Worm (Caenorhabditis elegans) whole organism, young adult: Measurements from ENCODE around the gene C40H5.2.

Experiments
- B0019.2 ChIP-seq: fragments of 200-800 bp; sonication (Bioruptor generic); conservative IDR thresholded peaks from 2 replicates; pipeline ENCODE4 v1.3.6; 2022; ENCODE audit warnings: missing genetic modification reagents, missing genetic modification characterization, missing compliant biosample characterization
- B0261.1 ChIP-seq: sonication (generic microtip); optimal IDR thresholded peaks from 2 replicates; lab custom pipeline; 2016; ENCODE audit warnings: mild to moderate bottlenecking, missing genetic modification characterization, moderate library complexity, missing compliant biosample characterization
- C06A6.2 ChIP-seq: fragments of 200-800 bp; sonication (Bioruptor generic); conservative IDR thresholded peaks from 2 replicates; pipeline ENCODE4 v1.3.6; 2022; ENCODE audit warnings: missing genetic modification characterization, missing compliant biosample characterization
- die-1 ChIP-seq: sonication (generic microtip); optimal IDR thresholded peaks from 2 replicates; lab custom pipeline; 2016; ENCODE audit warnings: missing genotype, mild to moderate bottlenecking, missing genetic modification characterization, missing compliant biosample characterization
- nfya-2 ChIP-seq: fragments of 200-800 bp; sonication (Bioruptor generic); IDR thresholded peaks from 2 replicates; pipeline ENCODE4 v1.3.6; 2022; ENCODE audit warnings: missing genetic modification reagents, missing genetic modification characterization, missing compliant biosample characterization
- nhr-27 ChIP-seq: fragments of 200-800 bp; sonication (Bioruptor generic); optimal IDR thresholded peaks from 2 replicates; lab custom pipeline; 2018; ENCODE audit warnings: mild to moderate bottlenecking, missing genetic modification characterization, moderate library complexity, missing compliant biosample characterization
- pha-4 ChIP-seq: fragments of 150-350 bp; sonication (generic microtip); optimal IDR thresholded peaks from 2 replicates; lab custom pipeline; 2014; ENCODE audit warnings: missing biosample characterization, missing genetic modification reagents, missing genetic modification characterization
- rec-8 ChIP-seq, 2 experiments: sonication (generic microtip); optimal IDR thresholded peaks; 2 replicates each; lab custom pipeline; 2016; ENCODE audit warnings: mild to moderate bottlenecking in 2 of 2, missing genetic modification characterization in 2 of 2, missing genetic modification reagents in 2 of 2, missing genotype in 2 of 2, missing biosample characterization in 1 of 2, missing compliant biosample characterization in 1 of 2, moderate library complexity in 1 of 2
- rpc-1 ChIP-seq, 2 experiments: fragments of 150-350 bp in 1 of 2; sonication (generic microtip) in 1 of 2; optimal IDR thresholded peaks; 2 replicates each; lab custom pipeline; 2014 to 2018; ENCODE audit warnings: missing biosample characterization in 1 of 2, missing genetic modification characterization in 1 of 2, missing genetic modification reagents in 1 of 2, missing genotype in 1 of 2
- tbp1 ChIP-seq: fragments of 200-800 bp; sonication (Bioruptor generic); optimal IDR thresholded peaks from 2 replicates; lab custom pipeline; 2018; ENCODE audit warnings: mild to moderate bottlenecking, missing genetic modification characterization, missing compliant biosample characterization
- zfh-2 ChIP-seq: fragments of 200-800 bp; sonication (Bioruptor generic); conservative IDR thresholded peaks from 2 replicates; pipeline ENCODE4 v1.3.6; 2022; ENCODE audit warnings: missing genetic modification reagents, missing genetic modification characterization, missing compliant biosample characterization

C40H5.2 gene

DNA sequence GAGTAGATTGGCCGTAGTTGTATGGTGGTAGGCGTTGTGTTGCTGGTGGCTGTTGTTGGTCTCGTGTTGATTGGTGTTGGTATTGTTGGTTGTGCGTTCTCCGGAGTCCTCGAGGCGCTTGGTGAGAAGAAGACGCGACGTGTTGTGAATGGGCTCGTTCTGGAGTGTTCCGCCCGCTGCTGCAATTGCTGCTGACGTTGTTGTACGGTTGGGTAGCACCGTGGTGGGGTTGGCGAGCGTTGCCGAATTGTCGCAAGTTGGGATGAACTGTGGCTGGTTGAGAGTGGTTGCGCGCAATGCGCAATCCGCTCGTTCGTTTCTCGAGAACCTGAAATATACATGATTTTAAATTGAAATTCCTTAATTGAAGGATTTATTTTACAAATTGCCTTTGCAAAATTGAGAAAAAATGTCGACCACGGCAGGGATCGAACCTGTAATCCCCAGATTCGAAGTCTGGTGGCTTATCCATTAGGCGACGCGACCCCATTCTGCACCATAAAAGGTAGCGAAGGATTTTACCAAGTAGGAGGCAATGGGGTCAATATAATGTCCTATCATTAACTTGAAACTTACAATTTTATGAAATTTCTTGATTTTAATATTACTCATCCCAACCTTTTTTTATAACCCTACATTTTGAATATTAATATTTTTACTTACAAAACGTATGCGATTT is 60.4 kb downstream of the C40H5.2 start:
- TF ChIP-seq nhr-27 (tag; lab: Kevin White, UChicago) (no peak), C06A6.2 (GFP tag; lab: Robert Waterston, UW) (no peak), rec-8 (tag; optimal IDR thresholded peaks at IDR 0.05; lab: Kevin White, UChicago) (no peak), rpc-1 (optimal IDR thresholded peaks at IDR 0.05; lab: Kevin White, UChicago) (peak; percentile 39), rpc-1 (tag; optimal IDR thresholded peaks at IDR 0.05; lab: Kevin White, UChicago) (peak; percentile 72), die-1 (tag; lab: Kevin White, UChicago) (no peak), nfya-2 (no peak), zfh-2 (GFP tag; lab: Robert Waterston, UW) (peak; percentile 71), tbp1 (peak; percentile 80), B0019.2 (no peak), pha-4 (tag; lab: Kevin White, UChicago) (no peak), B0261.1 (tag; lab: Kevin White, UChicago) (peak; percentile 45)
